Fruit fly (Drosophila melanogaster): ENCODE data around the gene CG9586.

DNA sequence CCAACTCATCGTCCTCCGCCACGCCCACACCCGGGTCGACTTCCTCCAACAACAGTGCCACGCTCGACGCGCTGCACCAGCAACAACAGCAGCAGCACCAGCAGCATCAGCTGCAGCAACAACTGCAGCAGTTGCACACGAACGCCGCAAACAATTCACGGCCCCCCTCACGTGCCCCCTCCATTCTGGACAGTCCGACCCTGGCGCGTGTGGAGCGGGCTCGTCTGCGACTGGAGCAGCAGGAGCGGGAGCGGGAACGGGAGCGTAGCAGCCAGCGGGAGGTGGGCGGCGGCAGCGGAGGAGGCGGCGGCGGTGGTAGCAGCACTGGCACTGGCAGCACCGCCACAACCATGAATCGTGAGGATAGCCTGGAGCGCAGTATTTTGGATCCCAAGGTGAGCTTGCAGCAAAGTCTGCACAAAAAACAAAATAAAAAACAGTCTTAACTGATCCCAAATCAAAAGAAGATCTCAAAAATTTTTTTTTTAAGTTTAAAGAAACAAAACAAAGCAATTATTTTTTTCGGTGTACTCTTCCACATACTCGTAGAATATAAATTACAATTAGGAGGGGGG is 39.2 kb downstream of the CG9586 start:
- TF ChIP-seq usp (GFP tag; optimal IDR thresholded peaks at IDR 0.05): no peak
- TF ChIP-seq CG8478 (optimal IDR thresholded peaks at IDR 0.05): no peak
